Fruit fly (Drosophila melanogaster) whole organism, embryonic: ENCODE data around the gene CG14269.

Experiments used
- Asciz ChIP-seq: fragments of 200-800 bp; sonication (Bioruptor generic); optimal IDR thresholded peaks from 2 replicates; lab custom pipeline; 2017; ENCODE audit warnings: missing biosample characterization, mild to moderate bottlenecking, missing genetic modification characterization, missing genetic modification reagents
- CG10543 ChIP-seq: fragments of 200-800 bp; sonication (Bioruptor generic); optimal IDR thresholded peaks from 3 replicates; lab custom pipeline; 2017; ENCODE audit warnings: missing biosample characterization, mild to moderate bottlenecking, missing genetic modification characterization, moderate library complexity
- CG10959 ChIP-seq: fragments of 200-800 bp; sonication (Bioruptor generic); IDR thresholded peaks from 2 replicates; pipeline ENCODE4 v1.3.6; 2022; ENCODE audit warnings: missing biosample characterization, missing genetic modification characterization
- CG11093 ChIP-seq: fragments of 200-800 bp; sonication (Bioruptor generic); IDR thresholded peaks from 3 replicates; pipeline ENCODE4 v1.3.6; 2022; ENCODE audit warnings: missing biosample characterization, missing genetic modification characterization
- CG14710 ChIP-seq: fragments of 200-800 bp; sonication (Bioruptor generic); optimal IDR thresholded peaks from 3 replicates; lab custom pipeline; 2019; ENCODE audit warnings: missing biosample characterization, mild to moderate bottlenecking, missing genetic modification characterization, moderate library complexity
- CG15601 ChIP-seq: fragments of 200-800 bp; sonication (Bioruptor generic); optimal IDR thresholded peaks from 3 replicates; lab custom pipeline; 2019; ENCODE audit warnings: missing biosample characterization, mild to moderate bottlenecking, missing genetic modification characterization, moderate library complexity
- CG16815 ChIP-seq: fragments of 200-800 bp; sonication (Bioruptor generic); optimal IDR thresholded peaks from 3 replicates; lab custom pipeline; 2017; ENCODE audit warnings: missing biosample characterization, mild to moderate bottlenecking, missing genetic modification characterization
- CG16863 ChIP-seq: fragments of 200-800 bp; sonication (Bioruptor generic); optimal IDR thresholded peaks from 3 replicates; lab custom pipeline; 2016; ENCODE audit warnings: missing biosample characterization, missing genetic modification characterization
- CG18011 ChIP-seq: fragments of 200-800 bp; sonication (Bioruptor generic); optimal IDR thresholded peaks from 2 replicates; lab custom pipeline; 2017; ENCODE audit warnings: missing biosample characterization, missing genetic modification characterization, mild to moderate bottlenecking, moderate library complexity, missing genotype
- CG31224 ChIP-seq: fragments of 200-800 bp; sonication (Bioruptor generic); IDR thresholded peaks from 2 replicates; pipeline ENCODE4 v1.3.6; 2022; ENCODE audit warnings: missing biosample characterization, missing genetic modification characterization
- CG31388 ChIP-seq: fragments of 200-800 bp; sonication (Bioruptor generic); optimal IDR thresholded peaks from 2 replicates; lab custom pipeline; 2016; ENCODE audit warnings: missing biosample characterization, missing genetic modification characterization
- CG33213 ChIP-seq: fragments of 200-800 bp; sonication (Bioruptor generic); optimal IDR thresholded peaks from 3 replicates; lab custom pipeline; 2016; ENCODE audit warnings: missing biosample characterization, missing genetic modification characterization
- CG34224 ChIP-seq: fragments of 200-800 bp; sonication (Bioruptor generic); IDR thresholded peaks from 3 replicates; pipeline ENCODE4 v1.3.6; 2022; ENCODE audit warnings: missing biosample characterization, missing genetic modification characterization; ENCODE audit not compliant: partially characterized antibody
- CG6175 ChIP-seq: fragments of 200-800 bp; sonication (Bioruptor generic); IDR thresholded peaks from 3 replicates; pipeline ENCODE4 v1.3.6; 2022; ENCODE audit warnings: missing biosample characterization, missing genetic modification characterization
- CG6654 ChIP-seq: fragments of 200-800 bp; sonication (Bioruptor generic); optimal IDR thresholded peaks from 2 replicates; lab custom pipeline; 2017; ENCODE audit warnings: missing biosample characterization, mild to moderate bottlenecking, missing genetic modification characterization
- CG6854 ChIP-seq: fragments of 200-800 bp; sonication (Bioruptor generic); optimal IDR thresholded peaks from 3 replicates; lab custom pipeline; 2017; ENCODE audit warnings: missing biosample characterization, mild to moderate bottlenecking, missing genetic modification characterization
- CG7271 ChIP-seq: fragments of 200-800 bp; sonication (Bioruptor generic); optimal IDR thresholded peaks from 2 replicates; lab custom pipeline; 2018; ENCODE audit warnings: missing biosample characterization, mild to moderate bottlenecking, missing genetic modification characterization, moderate library complexity
- CG7556 ChIP-seq: fragments of 200-800 bp; sonication (Bioruptor generic); optimal IDR thresholded peaks from 2 replicates; lab custom pipeline; 2017; ENCODE audit warnings: missing biosample characterization, mild to moderate bottlenecking, missing genetic modification characterization
- CG7839 ChIP-seq: fragments of 200-800 bp; sonication (Bioruptor generic); optimal IDR thresholded peaks from 3 replicates; lab custom pipeline; 2018; ENCODE audit warnings: missing biosample characterization, mild to moderate bottlenecking, missing genetic modification characterization, moderate library complexity
- CG9437 ChIP-seq: fragments of 200-800 bp; sonication (Bioruptor generic); optimal IDR thresholded peaks from 2 replicates; lab custom pipeline; 2018; ENCODE audit warnings: missing biosample characterization, mild to moderate bottlenecking, missing genetic modification characterization
- CrebB ChIP-seq: fragments of 200-800 bp; sonication (Bioruptor generic); optimal IDR thresholded peaks from 3 replicates; lab custom pipeline; 2018; ENCODE audit warnings: missing biosample characterization, mild to moderate bottlenecking, missing genetic modification characterization
- Dbx ChIP-seq: fragments of 200-800 bp; sonication (Bioruptor generic); IDR thresholded peaks from 3 replicates; pipeline ENCODE4 v1.3.6; 2022; ENCODE audit warnings: missing biosample characterization, missing genetic modification characterization
- Dip2 ChIP-seq: fragments of 200-800 bp; sonication (Bioruptor generic); IDR thresholded peaks from 2 replicates; pipeline ENCODE4 v1.3.6; 2022; ENCODE audit warnings: missing biosample characterization, missing genetic modification characterization
- Dip3 ChIP-seq: fragments of 200-800 bp; sonication (Bioruptor generic); optimal IDR thresholded peaks from 3 replicates; lab custom pipeline; 2016; ENCODE audit warnings: missing biosample characterization, missing genetic modification characterization
- Hr3 ChIP-seq: fragments of 200-800 bp; sonication (Bioruptor generic); optimal IDR thresholded peaks from 3 replicates; lab custom pipeline; 2016; ENCODE audit warnings: missing biosample characterization, missing genetic modification characterization
- Nf-YB ChIP-seq: fragments of 200-800 bp; sonication (Bioruptor generic); optimal IDR thresholded peaks from 3 replicates; lab custom pipeline; 2019; ENCODE audit warnings: missing biosample characterization, mild to moderate bottlenecking, missing genetic modification characterization, moderate library complexity
- Poxn ChIP-seq: fragments of 200-800 bp; sonication (Bioruptor generic); IDR thresholded peaks from 2 replicates; pipeline ENCODE4 v1.3.6; 2022; ENCODE audit warnings: missing biosample characterization, missing genetic modification characterization
- Spps ChIP-seq: fragments of 200-800 bp; sonication (Bioruptor generic); optimal IDR thresholded peaks from 2 replicates; lab custom pipeline; 2018; ENCODE audit warnings: missing biosample characterization, mild to moderate bottlenecking, missing genetic modification characterization
- Taf1 ChIP-seq: fragments of 200-800 bp; sonication (Bioruptor generic); IDR thresholded peaks from 2 replicates; pipeline ENCODE4 v1.3.6; 2022; ENCODE audit warnings: missing biosample characterization, missing genetic modification characterization
- dimm ChIP-seq: fragments of 200-800 bp; sonication (Bioruptor generic); IDR thresholded peaks from 2 replicates; pipeline ENCODE4 v1.3.6; 2022; ENCODE audit warnings: missing biosample characterization, missing genetic modification characterization
- fd3F ChIP-seq: fragments of 200-800 bp; sonication (Bioruptor generic); optimal IDR thresholded peaks from 2 replicates; lab custom pipeline; 2018; ENCODE audit warnings: missing biosample characterization, mild to moderate bottlenecking, missing genetic modification characterization, moderate library complexity
- lilli ChIP-seq: fragments of 200-800 bp; sonication (Bioruptor generic); optimal IDR thresholded peaks from 3 replicates; lab custom pipeline; 2016; ENCODE audit warnings: missing biosample characterization, missing genetic modification characterization
- luna ChIP-seq: fragments of 200-800 bp; sonication (Bioruptor generic); optimal IDR thresholded peaks from 2 replicates; lab custom pipeline; 2016; ENCODE audit warnings: missing biosample characterization, missing genetic modification characterization
- mld ChIP-seq: fragments of 200-800 bp; sonication (Bioruptor generic); IDR thresholded peaks from 3 replicates; pipeline ENCODE4 v1.3.6; 2022; ENCODE audit warnings: missing biosample characterization, missing genetic modification characterization; ENCODE audit not compliant: partially characterized antibody
- pita ChIP-seq: fragments of 200-800 bp; sonication (Bioruptor generic); optimal IDR thresholded peaks from 2 replicates; lab custom pipeline; 2017; ENCODE audit warnings: missing biosample characterization, mild to moderate bottlenecking, missing genetic modification characterization
- ranshi ChIP-seq: fragments of 200-800 bp; sonication (Bioruptor generic); IDR thresholded peaks from 2 replicates; pipeline ENCODE4 v1.3.6; 2022; ENCODE audit warnings: missing biosample characterization, missing genetic modification characterization
- schlank ChIP-seq: fragments of 200-800 bp; sonication (Bioruptor generic); optimal IDR thresholded peaks from 2 replicates; lab custom pipeline; 2018; ENCODE audit warnings: missing biosample characterization, mild to moderate bottlenecking, missing genetic modification characterization
- sim ChIP-seq: fragments of 200-800 bp; sonication (Bioruptor generic); IDR thresholded peaks from 2 replicates; pipeline ENCODE4 v1.3.6; 2022; ENCODE audit warnings: missing biosample characterization, missing genetic modification characterization
- tio ChIP-seq: fragments of 200-800 bp; sonication (Bioruptor generic); optimal IDR thresholded peaks from 2 replicates; lab custom pipeline; 2017; ENCODE audit warnings: missing biosample characterization, missing genetic modification characterization, inconsistent platforms
- vvl ChIP-seq: fragments of 200-800 bp; sonication (Bioruptor generic); IDR thresholded peaks from 2 replicates; pipeline ENCODE4 v1.3.6; 2022; ENCODE audit warnings: missing biosample characterization, missing genetic modification characterization

Gene CG14269

dm6 chrX:3407760-3408608 is 27.6 kb downstream of the CG14269 start (continued):
- no peak for TF ChIP-seq CG10543 (GFP tag; lab: Kevin White, UChicago)
- no peak for TF ChIP-seq Hr3 (GFP tag; lab: Kevin White, UChicago)
- TF ChIP-seq CG34224 (GFP tag; lab: Robert Waterston, UW), result no peak
- TF ChIP-seq Dbx (GFP tag; lab: Robert Waterston, UW), result peak; percentile 25; the same call in 1 of the 3 replicates
- TF ChIP-seq mld (GFP tag; lab: Robert Waterston, UW), result no peak
- TF ChIP-seq Dip2 (GFP tag; lab: Robert Waterston, UW), result no peak
- TF ChIP-seq CG33213 (GFP tag; lab: Kevin White, UChicago), result no peak
- TF ChIP-seq schlank (tag; lab: Kevin White, UChicago), result no peak
- no peak for TF ChIP-seq Spps (tag; lab: Kevin White, UChicago)
- TF ChIP-seq Nf-YB (GFP tag; lab: Kevin White, UChicago), result no peak
- no peak for TF ChIP-seq fd3F (GFP tag; lab: Kevin White, UChicago)
- no peak for TF ChIP-seq Poxn (GFP tag; lab: Robert Waterston, UW)
- TF ChIP-seq CG6854 (GFP tag; lab: Kevin White, UChicago), result no peak
- TF ChIP-seq sim (GFP tag; lab: Robert Waterston, UW), result no peak
- no peak for TF ChIP-seq Taf1 (GFP tag; lab: Robert Waterston, UW)
- no peak for TF ChIP-seq CG16863 (GFP tag; lab: Kevin White, UChicago)
- TF ChIP-seq vvl (GFP tag; lab: Robert Waterston, UW), result no peak; the same call in none of the 2 replicates
- no peak for TF ChIP-seq CrebB (tag; lab: Kevin White, UChicago)
- peak; percentile 70; the same call in 2 of the 3 replicates for TF ChIP-seq CG6175 (GFP tag; lab: Robert Waterston, UW)
- no peak for TF ChIP-seq ranshi
- TF ChIP-seq CG18011 (GFP tag; lab: Kevin White, UChicago), result no peak
- TF ChIP-seq Asciz (GFP tag; lab: Kevin White, UChicago), result no peak
- no peak for TF ChIP-seq CG7556 (GFP tag; lab: Kevin White, UChicago)
- TF ChIP-seq CG10959, result no peak
- TF ChIP-seq luna (GFP tag; lab: Kevin White, UChicago), result no peak
- TF ChIP-seq CG16815 (GFP tag; lab: Kevin White, UChicago), result no peak
- TF ChIP-seq CG9437 (GFP tag; lab: Kevin White, UChicago), result no peak
- TF ChIP-seq CG31224 (GFP tag; lab: Robert Waterston, UW), result no peak
- TF ChIP-seq CG7271, result no peak
- no peak for TF ChIP-seq dimm (GFP tag; lab: Robert Waterston, UW)
- no peak for TF ChIP-seq CG15601 (tag; lab: Kevin White, UChicago)
- TF ChIP-seq tio (GFP tag; lab: Kevin White, UChicago), result peak; percentile 8
- no peak for TF ChIP-seq pita (GFP tag; lab: Kevin White, UChicago)
- TF ChIP-seq CG6654 (GFP tag; lab: Kevin White, UChicago), result no peak
- TF ChIP-seq Dip3 (GFP tag; lab: Kevin White, UChicago), result no peak
- no peak for TF ChIP-seq CG14710 (tag; lab: Kevin White, UChicago)
- no peak for TF ChIP-seq CG7839
- peak; percentile 9 for TF ChIP-seq lilli
- TF ChIP-seq CG11093 (GFP tag; lab: Robert Waterston, UW), result no peak
- TF ChIP-seq CG31388 (GFP tag; lab: Kevin White, UChicago), result no peak
